Worm (Caenorhabditis elegans) whole organism, L4 larva: Measurements from ENCODE around the gene clec-221.

Experiments used
- ZK337.2 ChIP-seq: fragments of 200-800 bp; sonication (Bioruptor generic); IDR thresholded peaks from 2 replicates; pipeline ENCODE4 v1.3.6; 2022; ENCODE audit warnings: missing genetic modification reagents, missing genetic modification characterization, missing compliant biosample characterization
- ZK546.5 ChIP-seq, 2 experiments: sonication (generic microtip); optimal IDR thresholded peaks; 2 replicates each; lab custom pipeline; 2017; ENCODE audit warnings: missing biosample characterization in 2 of 2, missing genetic modification characterization in 2 of 2
- aha-1 ChIP-seq: fragments of 150-350 bp; peaks from one replicate; lab custom pipeline; 2014; ENCODE audit warnings: missing biosample characterization, missing genetic modification characterization
- ama-1 ChIP-seq: fragments of 150-350 bp; optimal IDR thresholded peaks from 2 replicates; lab custom pipeline; 2014; ENCODE audit warnings: inconsistent platforms, mixed read lengths
- ceh-44 ChIP-seq: fragments of 200-800 bp; sonication (Bioruptor generic); IDR thresholded peaks from 2 replicates; pipeline ENCODE4 v1.3.6; 2022; ENCODE audit warnings: missing genetic modification reagents, missing genetic modification characterization, missing compliant biosample characterization
- egl-27 ChIP-seq: sonication (generic microtip); optimal IDR thresholded peaks from 3 replicates; lab custom pipeline; 2017; ENCODE audit warnings: missing biosample characterization, missing genetic modification reagents, missing genetic modification characterization
- hif-1 ChIP-seq, 2 experiments: sonication (generic microtip); optimal IDR thresholded peaks; 2 replicates each; lab custom pipeline; 2016 to 2017; ENCODE audit warnings: missing compliant biosample characterization in 2 of 2, missing genetic modification characterization in 2 of 2, missing genetic modification reagents in 2 of 2, missing genotype in 2 of 2, mild to moderate bottlenecking in 1 of 2
- lin-13 ChIP-seq: fragments of 150-350 bp; optimal IDR thresholded peaks from 2 replicates; lab custom pipeline; 2014; ENCODE audit warnings: missing biosample characterization, missing genetic modification reagents, missing genetic modification characterization
- lsy-2 ChIP-seq, 2 experiments: fragments of 150-350 bp in 1 of 2; sonication (generic microtip) in 1 of 2; optimal IDR thresholded peaks; 2 replicates each; lab custom pipeline; 2014 to 2017; ENCODE audit warnings: missing biosample characterization in 2 of 2, missing genetic modification characterization in 2 of 2
- nhr-237 ChIP-seq: sonication (generic microtip); optimal IDR thresholded peaks from 2 replicates; lab custom pipeline; 2017; ENCODE audit warnings: missing biosample characterization, missing genetic modification characterization
- nhr-77 ChIP-seq: fragments of 150-350 bp; optimal IDR thresholded peaks from 2 replicates; lab custom pipeline; 2014; ENCODE audit warnings: missing biosample characterization, missing genetic modification characterization
- zag-1 ChIP-seq: fragments of 150-350 bp; optimal IDR thresholded peaks from 2 replicates; lab custom pipeline; 2014; ENCODE audit warnings: missing biosample characterization, missing genetic modification characterization
- zip-2 ChIP-seq: fragments of 150-350 bp; optimal IDR thresholded peaks from 2 replicates; lab custom pipeline; 2014; ENCODE audit warnings: missing biosample characterization, missing genetic modification characterization

- TF ChIP-seq nhr-237 (no peak), hif-1 (tag; optimal IDR thresholded peaks at IDR 0.05; lab: Kevin White, UChicago) (no peak), ZK337.2 (GFP tag; lab: Robert Waterston, UW) (no peak), lsy-2 (tag; optimal IDR thresholded peaks at IDR 0.05; lab: Kevin White, UChicago) (no peak), ama-1 (lab: Kevin White, UChicago) (no peak), nhr-77 (no peak), zag-1 (tag; lab: Kevin White, UChicago) (no peak), ceh-44 (GFP tag; lab: Robert Waterston, UW) (no peak), lin-13 (GFP tag; lab: Kevin White, UChicago) (no peak), aha-1 (tag; lab: Kevin White, UChicago) (peak; percentile 78), egl-27 (tag; lab: Kevin White, UChicago) (no peak), zip-2 (no peak), ZK546.5 (tag; optimal IDR thresholded peaks at IDR 0.05; lab: Kevin White, UChicago) (no peak)
Measured at ce11 chrV:10966874-10967273, 12.6 kb upstream of the clec-221 start.
